Fruit fly (Drosophila melanogaster): ENCODE results near the gene CG12523.
A peak's percentile ranks its signal among the peaks of the same experiment; 100 is the strongest.

The CG12523 gene

DNA sequence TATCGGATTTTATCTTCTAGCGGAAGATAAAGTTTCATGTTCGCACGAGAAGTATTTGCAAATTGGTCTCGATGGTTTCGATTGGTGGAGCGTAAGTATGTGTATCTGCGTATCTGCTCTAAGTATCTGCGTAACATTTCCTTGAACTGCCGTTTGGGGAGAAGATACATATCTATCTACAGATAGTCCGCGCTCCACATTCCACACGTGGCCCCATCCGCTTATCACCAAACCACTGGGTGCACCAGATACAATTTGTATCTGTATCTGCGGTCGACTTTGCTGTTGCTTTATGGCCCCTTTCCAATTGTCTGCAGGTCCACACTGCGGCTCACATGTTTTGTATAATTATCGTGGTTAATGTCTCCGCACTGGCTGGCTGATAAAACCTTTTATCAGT, 27.4 kb upstream of the CG12523 start (continued):
- TF ChIP-seq sd (tag; optimal IDR thresholded peaks at IDR 0.05) (peak; percentile 71), ci (GFP tag; IDR thresholded peaks at IDR 0.05) (0 out of 3 replicates have a peak, but pooled peaks have one; percentile 20), Sox102F (GFP tag; optimal IDR thresholded peaks at IDR 0.05) (no peak), kni (GFP tag; optimal IDR thresholded peaks at IDR 0.05) (peak; percentile 10), cwo (GFP tag; optimal IDR thresholded peaks at IDR 0.05) (peak; percentile 47), grn (GFP tag; optimal IDR thresholded peaks at IDR 0.05) (peak; percentile 89), Pdp1 (GFP tag; optimal IDR thresholded peaks at IDR 0.05) (no peak)

DNA sequence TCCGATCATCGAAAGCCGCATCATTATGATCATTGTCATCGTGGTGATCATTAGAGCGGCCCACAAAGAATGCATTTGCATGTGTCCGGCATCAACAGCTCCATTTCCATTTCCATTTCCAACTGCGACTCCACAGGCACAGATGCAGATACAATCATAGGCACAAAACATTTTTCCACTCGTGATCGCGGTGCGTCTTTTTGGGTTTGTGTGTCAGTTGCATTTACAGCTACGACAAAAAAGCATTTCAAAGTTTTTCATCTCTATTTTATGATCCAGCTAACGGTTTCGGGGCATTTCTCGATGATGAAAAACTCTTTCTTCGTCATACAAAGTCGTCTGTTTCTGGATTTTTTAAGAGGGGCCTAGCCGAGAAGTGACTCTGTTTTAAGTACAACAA, 25.8 kb upstream of the CG12523 start:
- TF ChIP-seq oc (tag; optimal IDR thresholded peaks at IDR 0.05) (peak; percentile 47), kni (GFP tag; optimal IDR thresholded peaks at IDR 0.05) (peak; percentile 64), sens (GFP tag) (peak; percentile 54), CG2199 (GFP tag; IDR thresholded peaks at IDR 0.05) (0 out of 3 replicates have a peak, but pooled peaks have one; percentile 70), Awh (GFP tag; IDR thresholded peaks at IDR 0.05) (peak; percentile 75; the same call in 1 of the 2 replicates), CG15269 (tag; optimal IDR thresholded peaks at IDR 0.05) (peak; percentile 1), vvl (GFP tag; IDR thresholded peaks at IDR 0.05) (0 out of 2 replicates have a peak, but pooled peaks have one; percentile 18), dati (GFP tag; IDR thresholded peaks at IDR 0.05) (no peak), abd-A (tag; optimal IDR thresholded peaks at IDR 0.05) (peak; percentile 31), sens-2 (GFP tag; IDR thresholded peaks at IDR 0.05) (0 out of 2 replicates have a peak, but pooled peaks have one; percentile 14), HHEX (GFP tag; optimal IDR thresholded peaks at IDR 0.05) (no peak), HLH4C (GFP tag; IDR thresholded peaks at IDR 0.05; ENCODE audit: partially characterized antibody) (no peak)

DNA sequence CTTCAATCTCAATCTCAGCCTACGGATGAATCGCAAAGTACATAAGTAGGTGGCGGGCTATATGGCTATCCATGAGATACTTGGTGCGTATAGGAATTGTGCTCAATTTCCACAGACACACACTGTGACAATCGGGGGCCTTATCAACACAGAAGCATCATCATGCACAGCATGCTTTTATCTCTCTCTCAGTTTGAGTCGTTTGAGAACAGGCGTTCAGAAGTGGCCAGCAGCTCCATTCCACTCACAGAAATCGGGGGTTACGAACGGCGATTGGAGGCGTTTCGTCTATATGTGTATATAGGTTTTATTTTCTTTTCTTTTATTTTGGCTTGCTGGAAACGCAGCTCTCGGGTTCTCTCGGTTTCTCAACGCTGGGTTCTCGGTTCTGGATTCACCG, 25.3 kb upstream of the CG12523 start:
- TF ChIP-seq danr (GFP tag; IDR thresholded peaks at IDR 0.05) (no peak), CG2120 (GFP tag; optimal IDR thresholded peaks at IDR 0.05) (no peak), ttk (GFP tag; IDR thresholded peaks at IDR 0.05) (no peak), vfl (GFP tag; optimal IDR thresholded peaks at IDR 0.05) (no peak), Fer2 (tag; optimal IDR thresholded peaks at IDR 0.05) (no peak), rib (GFP tag; IDR thresholded peaks at IDR 0.05) (no peak), Dfd (GFP tag; optimal IDR thresholded peaks at IDR 0.05) (no peak), gsb (GFP tag; IDR thresholded peaks at IDR 0.05) (no peak), pros (GFP tag; optimal IDR thresholded peaks at IDR 0.05) (no peak), Trl (optimal IDR thresholded peaks at IDR 0.05) (peak in 1 of 2 experiments; percentile 20), Trl (GFP tag; optimal IDR thresholded peaks at IDR 0.05) (no peak), CG5953 (GFP tag; IDR thresholded peaks at IDR 0.05) (no peak), nmo (GFP tag; optimal IDR thresholded peaks at IDR 0.05) (no peak), CG10462 (GFP tag; optimal IDR thresholded peaks at IDR 0.05) (no peak), CG7556 (GFP tag; optimal IDR thresholded peaks at IDR 0.05) (no peak), CG6175 (GFP tag; IDR thresholded peaks at IDR 0.05) (no peak), CG11456 (GFP tag; IDR thresholded peaks at IDR 0.05) (no peak), Ptx1 (GFP tag; IDR thresholded peaks at IDR 0.05) (no peak), Rfx (GFP tag; IDR thresholded peaks at IDR 0.05) (no peak), en (GFP tag; optimal IDR thresholded peaks at IDR 0.05) (no peak), corto (GFP tag; optimal IDR thresholded peaks at IDR 0.05) (peak; percentile 41), CG16863 (GFP tag; optimal IDR thresholded peaks at IDR 0.05) (no peak), pita (GFP tag; optimal IDR thresholded peaks at IDR 0.05) (no peak), CG14965 (GFP tag; optimal IDR thresholded peaks at IDR 0.05; ENCODE audit: borderline replicate concordance) (no peak), Nf-YA (GFP tag; IDR thresholded peaks at IDR 0.05) (no peak), tap (tag; optimal IDR thresholded peaks at IDR 0.05) (no peak), sima (GFP tag; optimal IDR thresholded peaks at IDR 0.05) (no peak), crol (GFP tag; IDR thresholded peaks at IDR 0.05) (no peak), H15 (GFP tag; IDR thresholded peaks at IDR 0.05) (no peak), sens (GFP tag) (peak; percentile 71), pfk (GFP tag; optimal IDR thresholded peaks at IDR 0.05) (no peak), z (GFP tag; IDR thresholded peaks at IDR 0.05) (peak; percentile 93), CG10654 (GFP tag; optimal IDR thresholded peaks at IDR 0.05) (no peak)
